Worm (Caenorhabditis elegans) whole organism, early embryonic: ENCODE results near the gene phf-32.

ENCODE experiments used
- ceh-13 ChIP-seq: fragments of 200-800 bp; sonication (Bioruptor generic); optimal IDR thresholded peaks from 2 replicates; lab custom pipeline; 2018; ENCODE audit warnings: mild to moderate bottlenecking, missing genetic modification characterization, missing compliant biosample characterization
- flt-1 ChIP-seq: fragments of 200-800 bp; sonication (Bioruptor generic); IDR thresholded peaks from 2 replicates; pipeline ENCODE4 v1.3.6; 2022; ENCODE audit warnings: missing genetic modification characterization, missing compliant biosample characterization
- pes-1 ChIP-seq: fragments of 200-800 bp; sonication (Bioruptor generic); IDR thresholded peaks from 2 replicates; pipeline ENCODE4 v1.3.6; 2022; ENCODE audit warnings: missing genetic modification reagents, missing genetic modification characterization, missing compliant biosample characterization

DNA sequence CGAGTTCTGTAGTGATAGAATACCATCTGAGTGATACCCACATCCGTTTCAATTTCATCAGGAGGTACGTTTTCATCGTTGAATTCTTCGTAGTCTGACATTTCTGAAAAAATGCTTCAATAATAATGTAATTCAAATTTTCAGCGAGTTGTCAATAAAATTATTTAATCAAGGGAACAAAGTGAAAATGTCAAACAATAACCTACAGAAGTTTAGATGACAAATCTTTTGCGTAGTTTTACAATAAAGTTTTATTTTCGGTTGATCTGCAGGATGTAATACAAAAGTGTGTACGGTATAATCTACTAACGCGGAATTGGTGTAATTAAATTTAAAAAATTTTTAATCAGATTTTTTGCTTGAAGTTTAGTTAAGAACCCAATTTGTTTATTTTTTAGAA is 18.4 kb upstream of the phf-32 start, which contains the start of gene C04B4.5:
- TF ChIP-seq pes-1 (GFP tag; lab: Robert Waterston, UW) (no peak), ceh-13 (GFP tag; lab: Kevin White, UChicago) (no peak), flt-1 (GFP tag; lab: Robert Waterston, UW) (no peak)
